Fruit fly (Drosophila melanogaster) S2 (cell line): ENCODE data around the gene IRSp53.

Source experiments
- CG8478 ChIP-seq: fragments of >200 bp; optimal IDR thresholded peaks from 2 replicates; lab custom pipeline; 2018
- CTCF ChIP-seq, 2 experiments: fragments of >200 bp; optimal IDR thresholded peaks; 2 replicates each; lab custom pipeline; 2018

IRSp53 gene

DNA sequence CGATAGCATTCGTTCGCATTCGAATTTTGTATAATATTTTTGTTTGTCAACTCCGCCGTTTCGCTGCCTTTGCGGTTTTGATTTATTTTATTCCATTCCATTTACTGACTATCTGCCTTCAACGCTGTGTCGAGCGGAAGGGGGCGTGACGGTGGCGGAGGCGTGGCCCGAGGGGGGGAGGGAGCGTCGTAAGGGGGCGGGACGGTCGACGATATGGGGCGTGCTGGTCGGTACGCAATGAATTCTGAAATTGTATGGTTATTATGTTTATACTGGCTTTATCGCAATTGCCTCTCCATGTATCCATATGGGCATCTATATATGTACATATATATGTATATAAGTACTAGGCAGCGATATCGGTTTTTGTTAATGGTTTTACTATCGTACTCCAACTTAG, 48.1 kb downstream of the IRSp53 start:
- TF ChIP-seq CTCF (optimal IDR thresholded peaks at IDR 0.05; lab: Kevin White, UChicago) (no peak), CG8478 (lab: Kevin White, UChicago) (no peak)

DNA sequence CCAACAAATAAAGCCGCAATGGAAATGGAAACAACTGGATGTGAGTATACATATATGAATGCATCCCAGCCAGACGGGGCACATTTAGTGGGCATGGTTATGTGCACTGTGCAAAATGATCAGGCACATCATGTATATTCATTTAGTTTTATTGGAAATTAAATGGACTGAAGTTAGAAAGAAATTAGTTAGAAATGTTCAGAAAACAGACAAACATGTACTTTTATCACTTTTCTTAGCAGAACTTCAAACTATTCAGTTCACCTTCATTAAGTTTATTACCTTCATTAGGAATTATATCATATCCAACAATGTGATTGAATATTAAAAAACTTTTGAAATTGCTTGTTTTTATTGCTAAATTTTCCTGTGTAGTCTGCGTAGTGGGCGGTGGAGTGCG, 50.9 kb downstream of the IRSp53 start:
- TF ChIP-seq CG8478 (lab: Kevin White, UChicago) (no peak), CTCF (optimal IDR thresholded peaks at IDR 0.05; lab: Kevin White, UChicago) (no peak)

DNA sequence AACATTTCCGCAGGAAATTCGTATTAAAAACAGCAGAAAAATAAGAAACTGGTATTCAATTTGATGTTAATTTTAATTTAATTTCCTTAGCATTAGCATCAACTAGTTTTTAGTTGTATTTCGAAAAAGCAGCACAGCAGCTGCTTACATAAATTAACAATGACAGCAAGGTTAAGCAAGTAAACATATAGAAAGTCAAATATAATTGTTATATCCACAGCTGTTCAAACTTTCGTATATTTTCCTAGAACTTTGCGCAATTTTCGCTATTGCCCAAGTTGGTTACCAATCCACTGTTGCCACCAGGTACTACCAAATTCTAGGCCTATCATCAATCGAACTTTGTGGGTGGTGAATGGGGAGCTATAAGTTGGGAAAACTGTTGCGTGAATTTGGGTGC, 54.2 kb downstream of the IRSp53 start:
- TF ChIP-seq CTCF (optimal IDR thresholded peaks at IDR 0.05; lab: Kevin White, UChicago): no peak
- no peak for TF ChIP-seq CG8478 (lab: Kevin White, UChicago)

DNA sequence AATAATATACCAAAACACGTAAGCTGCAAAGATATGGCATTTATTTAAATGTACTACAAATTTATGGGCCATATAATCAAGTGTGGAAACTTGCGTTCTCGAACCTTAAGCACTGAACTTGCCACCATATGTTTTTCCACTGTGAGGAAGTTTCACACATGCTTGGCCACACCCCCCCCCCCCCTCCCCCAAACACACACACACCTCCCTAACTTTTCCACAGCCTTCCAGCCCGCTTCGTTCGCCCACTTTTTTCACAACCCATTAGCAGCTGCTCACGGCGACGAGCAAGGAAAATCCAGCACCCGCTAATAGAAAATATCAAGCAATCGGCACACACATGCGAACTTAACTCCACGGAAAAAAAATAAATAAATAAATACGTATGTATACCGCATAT, 59.4 kb downstream of the IRSp53 start:
- no peak for TF ChIP-seq CG8478 (lab: Kevin White, UChicago)

DNA sequence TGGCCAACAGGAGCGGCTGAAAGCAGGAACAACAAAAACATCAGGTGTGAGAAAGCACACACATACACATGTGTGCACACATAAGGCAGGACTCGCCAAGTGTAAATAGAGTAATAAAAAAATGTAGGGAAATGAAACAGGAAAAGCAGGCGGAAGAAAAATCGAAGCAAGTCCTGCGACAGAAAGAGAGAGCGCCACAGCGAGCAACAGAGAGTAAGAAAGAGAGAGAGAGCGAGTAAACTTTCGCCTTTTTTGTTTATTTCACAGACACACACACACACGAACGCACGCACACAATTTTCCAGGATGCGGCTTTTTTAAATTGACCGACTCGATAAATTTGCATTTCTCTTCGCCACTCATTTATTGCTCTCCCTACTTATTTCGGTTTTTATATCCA, 61.0 kb downstream of the IRSp53 start:
- TF ChIP-seq CTCF (optimal IDR thresholded peaks at IDR 0.05; lab: Kevin White, UChicago): no peak
- TF ChIP-seq CG8478 (lab: Kevin White, UChicago): no peak

DNA sequence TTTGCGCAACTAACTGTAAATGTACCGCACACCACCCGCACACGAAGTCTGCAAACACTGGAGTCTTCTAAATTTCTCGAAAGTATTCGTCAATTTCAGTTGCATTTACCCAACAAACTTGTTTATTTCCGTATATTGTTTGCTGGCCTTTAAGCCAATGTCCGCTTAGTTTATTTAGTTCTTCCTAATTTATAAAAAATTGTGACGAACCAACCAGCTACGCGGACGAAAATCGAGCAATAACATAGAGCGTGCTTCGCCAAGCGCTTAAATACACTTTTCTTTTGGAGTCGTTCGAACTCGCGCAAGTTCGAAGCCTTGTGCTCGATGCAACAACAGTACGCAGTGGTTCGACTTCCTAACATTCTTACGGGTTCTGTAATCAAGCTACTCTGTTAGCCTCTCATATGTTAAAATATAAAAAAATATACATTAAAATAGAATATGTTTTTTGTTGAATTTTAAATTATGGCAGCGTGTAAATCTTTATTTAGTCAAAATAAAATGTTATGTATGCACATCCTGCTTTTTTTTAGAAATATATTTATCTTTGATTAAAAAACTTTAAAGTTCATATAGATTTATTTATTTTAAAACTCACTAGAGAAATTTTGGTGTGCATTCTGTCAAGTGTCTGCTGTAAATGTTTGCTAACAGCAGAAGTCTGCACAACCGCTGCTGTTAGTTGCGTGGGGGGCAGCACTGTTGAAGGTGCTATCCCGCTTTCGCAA, 61.6 kb downstream of the IRSp53 start, which contains the start of gene GlcAT-P:
Gene GlcAT-P, minus strand, starts transcription at position 246 of the 731 bp plus-strand sequence.
- TF ChIP-seq CTCF (optimal IDR thresholded peaks at IDR 0.05; lab: Kevin White, UChicago) (no peak), CG8478 (lab: Kevin White, UChicago) (no peak)

DNA sequence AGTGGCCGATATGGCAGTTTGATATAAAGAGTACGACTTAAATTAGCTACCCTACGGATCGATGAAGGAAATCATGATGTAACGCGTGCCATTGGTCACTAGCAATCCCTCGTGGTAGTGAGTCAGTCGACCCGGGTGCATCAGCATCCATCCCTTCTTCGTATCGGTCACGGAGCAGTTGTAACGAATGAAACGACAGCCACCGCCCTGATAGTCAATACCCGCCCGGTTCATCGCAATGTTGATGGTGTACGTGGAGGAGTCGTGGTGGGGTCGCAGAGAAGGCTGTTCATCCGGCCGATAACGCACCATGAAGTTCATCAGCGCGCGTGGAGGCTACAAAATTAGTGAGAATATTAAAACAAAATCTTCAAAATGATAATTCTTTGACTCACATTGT, 62.5 kb downstream of the IRSp53 start:
- TF ChIP-seq CG8478 (lab: Kevin White, UChicago): no peak
- no peak for TF ChIP-seq CTCF (optimal IDR thresholded peaks at IDR 0.05; lab: Kevin White, UChicago)

DNA sequence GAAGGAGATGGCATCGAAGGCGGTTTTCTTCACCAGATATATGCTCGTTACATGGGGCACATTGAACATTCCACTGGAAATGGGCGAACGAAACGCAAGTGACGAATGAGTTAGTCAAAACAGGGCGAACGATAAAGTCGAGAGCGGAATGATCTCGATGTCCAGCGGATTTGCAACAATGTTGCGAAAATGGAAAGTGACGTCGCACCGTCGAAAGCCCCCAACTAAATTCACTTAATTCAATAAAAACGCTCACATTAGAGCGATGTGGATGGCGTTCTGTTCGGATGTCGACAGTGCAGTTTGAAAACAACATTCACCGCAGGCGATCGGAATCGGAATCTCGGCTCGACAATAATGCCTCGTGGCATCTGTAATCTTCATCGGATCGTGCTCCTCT, 63.5 kb downstream of the IRSp53 start, which contains the start of gene CG7607:
Gene CG7607, plus strand, starts transcription at position 301 of the 400 bp plus-strand sequence.
- no peak for TF ChIP-seq CTCF (optimal IDR thresholded peaks at IDR 0.05; lab: Kevin White, UChicago)
- TF ChIP-seq CG8478 (lab: Kevin White, UChicago): no peak

DNA sequence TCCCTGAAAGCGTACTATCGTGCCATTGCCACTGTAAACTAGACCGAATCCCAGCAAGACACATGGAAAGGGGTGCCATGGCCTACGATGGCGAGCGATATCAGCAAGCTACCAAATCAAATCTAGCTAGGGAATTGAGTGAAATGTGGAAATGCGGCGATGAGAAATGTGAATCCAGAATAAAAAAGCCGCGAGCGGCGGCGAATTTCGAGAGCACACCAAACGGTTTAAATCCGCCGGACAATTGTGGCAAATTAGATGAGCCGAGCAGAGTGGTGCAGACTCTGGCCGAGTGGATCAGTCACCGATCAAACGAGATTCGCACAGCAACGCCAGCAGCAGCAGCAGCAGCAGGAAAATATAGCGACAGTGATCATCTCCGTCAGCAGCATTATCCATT, 65.2 kb downstream of the IRSp53 start, which contains the start of gene nkt:
Gene nkt, plus strand, starts transcription at position 301 of the 400 bp plus-strand sequence.
- no peak for TF ChIP-seq CTCF (optimal IDR thresholded peaks at IDR 0.05; lab: Kevin White, UChicago)
- no peak for TF ChIP-seq CG8478 (lab: Kevin White, UChicago)

DNA sequence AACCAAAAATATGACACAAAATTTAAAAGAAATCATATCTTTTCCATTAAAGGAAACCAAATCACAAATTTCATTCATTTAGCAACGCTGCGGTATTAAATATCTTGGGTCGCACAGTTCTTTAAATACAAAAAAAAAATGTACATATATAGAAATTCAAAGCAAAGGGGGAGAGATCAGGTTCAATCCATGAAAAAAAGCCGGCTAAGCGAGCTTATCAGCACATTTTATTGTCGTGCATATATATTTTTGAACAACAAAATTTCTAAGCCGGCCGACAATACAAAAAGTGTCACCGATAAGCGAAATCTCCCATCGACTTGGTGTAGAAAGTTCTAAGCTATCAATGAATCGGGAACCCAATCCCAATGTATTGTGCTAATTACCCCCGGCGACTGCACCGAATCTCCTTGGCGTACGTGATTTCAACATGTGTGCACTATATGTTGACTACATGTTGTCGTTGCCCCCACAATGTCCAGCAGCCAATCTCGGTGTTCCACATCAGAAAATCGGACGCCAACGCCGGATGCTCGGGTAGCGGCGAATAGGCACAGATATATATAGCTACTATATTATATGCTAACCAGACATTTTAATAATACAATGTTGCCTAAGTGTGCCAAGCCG, 68.1 kb downstream of the IRSp53 start:
- TF ChIP-seq CG8478 (lab: Kevin White, UChicago): no peak
- no peak for TF ChIP-seq CTCF (optimal IDR thresholded peaks at IDR 0.05; lab: Kevin White, UChicago)

DNA sequence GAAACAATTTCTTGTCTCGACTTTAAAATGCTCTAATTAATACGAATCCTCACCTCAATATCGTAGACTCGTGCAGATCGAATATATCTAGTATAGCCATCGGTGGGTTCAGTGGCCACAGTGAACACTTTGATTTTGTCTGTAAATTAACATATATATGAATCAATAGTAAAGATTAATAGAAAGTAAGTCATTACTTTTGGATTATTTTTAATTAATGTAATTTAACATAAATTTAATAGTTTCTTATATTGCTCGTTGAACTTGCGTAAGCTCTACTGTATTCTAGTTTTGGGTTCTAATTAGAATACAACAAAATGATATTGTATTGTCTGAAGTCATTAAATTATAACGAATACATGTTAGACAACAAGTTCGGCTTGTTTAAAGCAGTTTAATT, 69.0 kb downstream of the IRSp53 start:
- TF ChIP-seq CTCF (optimal IDR thresholded peaks at IDR 0.05; lab: Kevin White, UChicago): no peak
- no peak for TF ChIP-seq CG8478 (lab: Kevin White, UChicago)

DNA sequence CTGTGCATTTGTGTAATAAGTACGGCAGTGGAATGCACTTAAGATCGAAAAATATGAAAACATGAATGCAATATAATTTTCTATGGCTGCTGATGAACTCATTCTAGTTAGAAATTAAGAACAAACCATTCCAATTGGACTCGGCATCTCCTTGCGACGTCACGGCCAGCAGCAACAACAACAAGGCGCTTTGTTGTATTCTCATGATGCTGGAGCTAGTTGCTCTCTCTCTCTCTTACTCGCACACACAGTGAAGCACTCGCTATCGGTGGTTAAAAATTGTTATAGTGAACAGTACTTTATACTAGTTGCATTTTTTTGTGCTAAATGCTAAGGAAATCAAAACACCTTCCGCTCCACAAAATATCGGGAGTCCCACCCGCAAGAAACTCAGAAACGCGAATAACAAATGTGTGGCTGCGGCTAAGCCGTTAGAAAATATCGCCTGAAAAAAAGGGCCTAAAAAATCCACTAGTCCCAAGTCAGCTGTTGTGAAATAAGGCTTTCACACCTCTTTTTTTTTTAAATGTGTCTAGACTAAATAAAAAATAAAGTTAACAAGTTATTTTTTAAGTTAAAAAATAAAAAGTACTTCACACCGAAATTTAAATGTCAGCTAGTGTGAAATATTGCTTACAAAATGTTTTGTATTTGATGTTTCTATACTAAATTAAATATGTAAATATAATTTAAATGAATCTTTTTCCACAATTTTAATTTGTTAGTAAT, 69.9 kb downstream of the IRSp53 start, which contains the start of gene Plod:
Gene Plod, minus strand, starts transcription at position 409 of the 729 bp plus-strand sequence.
- TF ChIP-seq CG8478 (lab: Kevin White, UChicago) (no peak), CTCF (optimal IDR thresholded peaks at IDR 0.05; lab: Kevin White, UChicago) (peak in 1 of 2 experiments; percentile 28)

DNA sequence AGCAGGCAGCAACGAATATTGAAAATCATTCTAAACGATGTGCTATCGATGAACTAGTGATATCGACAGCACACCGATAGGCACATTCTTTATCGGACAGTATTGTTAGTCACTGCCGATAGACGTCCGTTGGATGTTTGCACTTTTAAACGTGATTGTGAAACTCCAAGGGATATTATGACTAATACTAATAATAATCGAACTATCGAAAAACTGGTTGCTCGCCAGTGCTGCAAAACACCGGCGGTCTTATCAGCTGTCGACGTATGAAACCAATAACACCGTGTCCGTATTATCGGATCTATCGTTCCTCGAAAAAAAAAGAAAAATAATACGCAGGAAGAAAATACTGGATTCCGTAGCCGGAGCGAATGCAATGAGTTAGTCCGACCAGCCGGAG, 74.7 kb downstream of the IRSp53 start, which contains the start of the genes Ube3a and CG7600:
Gene Ube3a, minus strand, starts transcription at position 67 of the 400 bp plus-strand sequence.
Gene CG7600, plus strand, starts transcription at position 270 of the 400 bp plus-strand sequence.
- peak in 1 of 2 experiments; percentile 54 for TF ChIP-seq CTCF (optimal IDR thresholded peaks at IDR 0.05; lab: Kevin White, UChicago)
- no peak for TF ChIP-seq CG8478 (lab: Kevin White, UChicago)
